Fruit fly (Drosophila melanogaster): ENCODE results near the gene Smr.

Gene Smr

dm6 chrX:12752196-12752595, 9.8 kb upstream of the Smr start (continued):
- no peak for TF ChIP-seq CG2129 (GFP tag; IDR thresholded peaks at IDR 0.05; ENCODE audit: partially characterized antibody)
- TF ChIP-seq B-H2 (GFP tag; optimal IDR thresholded peaks at IDR 0.05), result peak; percentile 94
- peak; percentile 75 for TF ChIP-seq Sry-β (GFP tag; optimal IDR thresholded peaks at IDR 0.05)
- peak; percentile 99 for TF ChIP-seq Ptx1 (GFP tag; IDR thresholded peaks at IDR 0.05)
- peak; percentile 99 for TF ChIP-seq pho (GFP tag; optimal IDR thresholded peaks at IDR 0.05)
- TF ChIP-seq CG8765 (GFP tag; IDR thresholded peaks at IDR 0.05), result peak; percentile 99
- peak; percentile 99 for TF ChIP-seq Fer3 (tag; optimal IDR thresholded peaks at IDR 0.05)
- peak; percentile 98 for TF ChIP-seq gce (GFP tag; IDR thresholded peaks at IDR 0.05)
- TF ChIP-seq CG7357 (GFP tag; IDR thresholded peaks at IDR 0.05), result peak; percentile 96
- TF ChIP-seq tio (GFP tag; optimal IDR thresholded peaks at IDR 0.05), result peak; percentile 99
- peak; percentile 97 for TF ChIP-seq Neu2 (GFP tag; optimal IDR thresholded peaks at IDR 0.05; ENCODE audit: borderline replicate concordance)
- TF ChIP-seq danr (GFP tag; IDR thresholded peaks at IDR 0.05), result peak; percentile 98
- TF ChIP-seq CG31388 (GFP tag; optimal IDR thresholded peaks at IDR 0.05), result peak; percentile 98
- peak; percentile 99 for TF ChIP-seq sob (GFP tag; IDR thresholded peaks at IDR 0.05)
- TF ChIP-seq Taf1 (GFP tag; IDR thresholded peaks at IDR 0.05), result peak; percentile 99
- peak; percentile 100 for TF ChIP-seq gem (tag; optimal IDR thresholded peaks at IDR 0.05)
- TF ChIP-seq trh (GFP tag; optimal IDR thresholded peaks at IDR 0.05), result peak; percentile 99
- TF ChIP-seq CG14860 (GFP tag; IDR thresholded peaks at IDR 0.05; ENCODE audit: partially characterized antibody), result no peak
- TF ChIP-seq Sox102F (GFP tag; optimal IDR thresholded peaks at IDR 0.05), result peak; percentile 99
- peak; percentile 99 for TF ChIP-seq Camta (GFP tag; optimal IDR thresholded peaks at IDR 0.05)
- TF ChIP-seq CG3726 (GFP tag; IDR thresholded peaks at IDR 0.05), result peak; percentile 98
- TF ChIP-seq C15 (GFP tag; IDR thresholded peaks at IDR 0.05), result peak; percentile 99
- peak; percentile 52 for TF ChIP-seq Dref (GFP tag; IDR thresholded peaks at IDR 0.05)
- TF ChIP-seq ewg (GFP tag; optimal IDR thresholded peaks at IDR 0.05), result peak; percentile 96
- peak; percentile 92 for TF ChIP-seq p53 (GFP tag; optimal IDR thresholded peaks at IDR 0.05)
- peak; percentile 97 for TF ChIP-seq schlank (tag; optimal IDR thresholded peaks at IDR 0.05)
- peak; percentile 95 for TF ChIP-seq CG33557 (GFP tag; optimal IDR thresholded peaks at IDR 0.05)
- TF ChIP-seq ranshi (GFP tag; IDR thresholded peaks at IDR 0.05), result peak; percentile 99
- TF ChIP-seq CG4404 (GFP tag; IDR thresholded peaks at IDR 0.05), result peak; percentile 99
- TF ChIP-seq tx (GFP tag; optimal IDR thresholded peaks at IDR 0.05), result peak; percentile 99
- peak; percentile 99 for TF ChIP-seq CG1602 (GFP tag; optimal IDR thresholded peaks at IDR 0.05)
- TF ChIP-seq dimm (GFP tag; IDR thresholded peaks at IDR 0.05), result peak; percentile 97
- peak; percentile 97 for TF ChIP-seq CG12299 (tag; optimal IDR thresholded peaks at IDR 0.05)
- TF ChIP-seq CG10565 (GFP tag; optimal IDR thresholded peaks at IDR 0.05), result peak; percentile 97
- TF ChIP-seq CrebB (tag; optimal IDR thresholded peaks at IDR 0.05), result peak; percentile 99
- TF ChIP-seq nmo (GFP tag; optimal IDR thresholded peaks at IDR 0.05), result peak; percentile 99
- TF ChIP-seq CG7839 (tag; optimal IDR thresholded peaks at IDR 0.05), result peak; percentile 99
- peak; percentile 36 for TF ChIP-seq BEAF-32 (GFP tag; optimal IDR thresholded peaks at IDR 0.05)
- TF ChIP-seq CG8359 (GFP tag; optimal IDR thresholded peaks at IDR 0.05; ENCODE audit: borderline replicate concordance), result peak; percentile 86
- peak; percentile 98 for TF ChIP-seq toy (GFP tag; IDR thresholded peaks at IDR 0.05)
- peak; percentile 78 for TF ChIP-seq CG30020 (tag; optimal IDR thresholded peaks at IDR 0.05)
- peak; percentile 99 for TF ChIP-seq CG10209 (GFP tag; optimal IDR thresholded peaks at IDR 0.05)
- peak; percentile 99 for TF ChIP-seq sisA (GFP tag; IDR thresholded peaks at IDR 0.05)
- TF ChIP-seq CG3065 (GFP tag; optimal IDR thresholded peaks at IDR 0.05), result peak; percentile 99
- TF ChIP-seq CG12104 (GFP tag; optimal IDR thresholded peaks at IDR 0.05), result peak; percentile 99
- TF ChIP-seq Pdp1 (GFP tag; optimal IDR thresholded peaks at IDR 0.05), result peak; percentile 88 to 99
- TF ChIP-seq fd3F (GFP tag; optimal IDR thresholded peaks at IDR 0.05), result peak; percentile 98
- peak; percentile 92 for TF ChIP-seq CG31365 (tag; optimal IDR thresholded peaks at IDR 0.05)
- TF ChIP-seq TFAM (GFP tag; optimal IDR thresholded peaks at IDR 0.05), result peak; percentile 96
- TF ChIP-seq dm (GFP tag; optimal IDR thresholded peaks at IDR 0.05), result peak; percentile 98
- peak; percentile 97 for TF ChIP-seq CG34376 (GFP tag; optimal IDR thresholded peaks at IDR 0.05)
